Worm (Caenorhabditis elegans) whole organism, young adult: ENCODE results near the gene snf-9.

ENCODE experiments used
- B0019.2 ChIP-seq: fragments of 200-800 bp; sonication (Bioruptor generic); conservative IDR thresholded peaks from 2 replicates; pipeline ENCODE4 v1.3.6; 2022; ENCODE audit warnings: missing genetic modification reagents, missing genetic modification characterization, missing compliant biosample characterization
- B0336.3 ChIP-seq: fragments of 200-800 bp; sonication (Bioruptor generic); IDR thresholded peaks from 2 replicates; pipeline ENCODE4 v1.3.6; 2022; ENCODE audit warnings: missing genetic modification characterization, missing compliant biosample characterization
- F10E7.11 ChIP-seq: sonication (generic microtip); optimal IDR thresholded peaks from 2 replicates; lab custom pipeline; 2017; ENCODE audit warnings: mild to moderate bottlenecking, missing genetic modification characterization, moderate library complexity, missing compliant biosample characterization
- F52B5.7 ChIP-seq: sonication (generic microtip); optimal IDR thresholded peaks from 2 replicates; lab custom pipeline; 2016; ENCODE audit warnings: mild to moderate bottlenecking, missing genetic modification characterization, missing compliant biosample characterization
- F57A8.1 ChIP-seq: fragments of 200-800 bp; sonication (Bioruptor generic); optimal IDR thresholded peaks from 2 replicates; lab custom pipeline; 2018; ENCODE audit warnings: mild to moderate bottlenecking, missing genetic modification characterization, moderate library complexity, missing compliant biosample characterization
- F57C9.4 ChIP-seq: sonication (generic microtip); optimal IDR thresholded peaks from 2 replicates; lab custom pipeline; 2017; ENCODE audit warnings: mild to moderate bottlenecking, missing genetic modification characterization, missing compliant biosample characterization
- Y53G8AR.9 ChIP-seq: fragments of 200-800 bp; sonication (Bioruptor generic); conservative IDR thresholded peaks from 2 replicates; pipeline ENCODE4 v1.3.6; 2022; ENCODE audit warnings: missing genetic modification reagents, missing genetic modification characterization, missing compliant biosample characterization
- Y79H2A.3 ChIP-seq: fragments of 200-800 bp; sonication (Bioruptor generic); conservative IDR thresholded peaks from 2 replicates; pipeline ENCODE4 v1.3.6; 2022; ENCODE audit warnings: missing genetic modification reagents, missing genetic modification characterization, missing compliant biosample characterization
- Y95B8A.8 ChIP-seq: fragments of 200-800 bp; sonication (Bioruptor generic); IDR thresholded peaks from 2 replicates; pipeline ENCODE4 v1.3.6; 2022; ENCODE audit warnings: missing genetic modification reagents, missing genetic modification characterization, missing compliant biosample characterization
- akir-1 ChIP-seq: fragments of 200-800 bp; sonication (Bioruptor generic); optimal IDR thresholded peaks from 2 replicates; lab custom pipeline; 2018; ENCODE audit warnings: mild to moderate bottlenecking, missing genetic modification characterization, moderate library complexity, missing compliant biosample characterization
- athp-1 ChIP-seq: sonication (generic microtip); optimal IDR thresholded peaks from 2 replicates; lab custom pipeline; 2017; ENCODE audit warnings: mild to moderate bottlenecking, missing genetic modification characterization, missing compliant biosample characterization
- bed-1 ChIP-seq: fragments of 200-800 bp; sonication (Bioruptor generic); IDR thresholded peaks from 2 replicates; pipeline ENCODE4 v1.3.6; 2022; ENCODE audit warnings: missing genetic modification reagents, missing genetic modification characterization, missing compliant biosample characterization
- cebp-2 ChIP-seq: fragments of 200-800 bp; sonication (Bioruptor generic); IDR thresholded peaks from 2 replicates; pipeline ENCODE4 v1.3.6; 2022; ENCODE audit warnings: missing genetic modification characterization, missing compliant biosample characterization
- ceh-40 ChIP-seq: fragments of 200-800 bp; sonication (Bioruptor generic); IDR thresholded peaks from 2 replicates; pipeline ENCODE4 v1.3.6; 2022; ENCODE audit warnings: missing genetic modification characterization, missing compliant biosample characterization
- ceh-91 ChIP-seq: fragments of 200-800 bp; sonication (Bioruptor generic); IDR thresholded peaks from 2 replicates; pipeline ENCODE4 v1.3.6; 2022; ENCODE audit warnings: missing genetic modification reagents, missing genetic modification characterization, missing compliant biosample characterization
- chd-7 ChIP-seq: sonication (generic microtip); optimal IDR thresholded peaks from 2 replicates; lab custom pipeline; 2016; ENCODE audit warnings: mild to moderate bottlenecking, missing genetic modification characterization, moderate library complexity, missing compliant biosample characterization
- die-1 ChIP-seq: sonication (generic microtip); optimal IDR thresholded peaks from 2 replicates; lab custom pipeline; 2016; ENCODE audit warnings: missing genotype, mild to moderate bottlenecking, missing genetic modification characterization, missing compliant biosample characterization
- dpl-1 ChIP-seq: fragments of 150-350 bp; optimal IDR thresholded peaks from 2 replicates; lab custom pipeline; 2014; ENCODE audit warnings: missing biosample characterization, missing genetic modification reagents, missing genetic modification characterization
- egl-18 ChIP-seq: fragments of 200-800 bp; sonication (Bioruptor generic); IDR thresholded peaks from 2 replicates; pipeline ENCODE4 v1.3.6; 2022; ENCODE audit warnings: missing genetic modification reagents, missing genetic modification characterization, missing compliant biosample characterization
- egl-44 ChIP-seq: fragments of 200-800 bp; sonication (Bioruptor generic); IDR thresholded peaks from 2 replicates; pipeline ENCODE4 v1.3.6; 2022; ENCODE audit warnings: missing genetic modification reagents, missing genetic modification characterization, missing compliant biosample characterization
- ets-4 ChIP-seq: fragments of 200-800 bp; sonication (Bioruptor generic); optimal IDR thresholded peaks from 2 replicates; lab custom pipeline; 2018; ENCODE audit warnings: mild to moderate bottlenecking, missing genetic modification characterization, missing compliant biosample characterization
- fkh-3 ChIP-seq: sonication (generic microtip); optimal IDR thresholded peaks from 2 replicates; lab custom pipeline; 2016; ENCODE audit warnings: mild to moderate bottlenecking, missing genetic modification characterization, missing compliant biosample characterization
- gei-17 ChIP-seq: fragments of 200-800 bp; sonication (Bioruptor generic); optimal IDR thresholded peaks from 2 replicates; lab custom pipeline; 2018; ENCODE audit warnings: mild to moderate bottlenecking, missing genetic modification characterization, missing compliant biosample characterization
- him-1 ChIP-seq: sonication (generic microtip); optimal IDR thresholded peaks from 2 replicates; lab custom pipeline; 2016; ENCODE audit warnings: missing genotype, missing genetic modification reagents, missing genetic modification characterization, missing compliant biosample characterization
- hlh-26 ChIP-seq: fragments of 200-800 bp; sonication (Bioruptor generic); conservative IDR thresholded peaks from 2 replicates; pipeline ENCODE4 v1.3.6; 2022; ENCODE audit warnings: missing genetic modification reagents, missing genetic modification characterization, missing compliant biosample characterization
- hmg-1.2 ChIP-seq: fragments of 200-800 bp; sonication (Bioruptor generic); IDR thresholded peaks from 2 replicates; pipeline ENCODE4 v1.3.6; 2022; ENCODE audit warnings: missing genetic modification reagents, missing genetic modification characterization, missing compliant biosample characterization
- hsf-1 ChIP-seq: fragments of 200-800 bp; sonication (Bioruptor generic); IDR thresholded peaks from 2 replicates; pipeline ENCODE4 v1.3.6; 2022; ENCODE audit warnings: missing genetic modification reagents, missing genetic modification characterization, missing compliant biosample characterization
- lin-26 ChIP-seq: fragments of 200-800 bp; sonication (Bioruptor generic); IDR thresholded peaks from 2 replicates; pipeline ENCODE4 v1.3.6; 2022; ENCODE audit warnings: missing genetic modification reagents, missing genetic modification characterization, missing compliant biosample characterization
- lin-40 ChIP-seq: sonication (generic microtip); optimal IDR thresholded peaks from 2 replicates; lab custom pipeline; 2016; ENCODE audit warnings: missing genetic modification characterization, mild to moderate bottlenecking, missing compliant biosample characterization, missing genotype, missing genetic modification reagents
- madf-10 ChIP-seq: sonication (generic microtip); optimal IDR thresholded peaks from 2 replicates; lab custom pipeline; 2016; ENCODE audit warnings: mild to moderate bottlenecking, missing genetic modification characterization, missing compliant biosample characterization
- nhr-80 ChIP-seq: sonication (generic microtip); optimal IDR thresholded peaks from 2 replicates; lab custom pipeline; 2016; ENCODE audit warnings: missing genetic modification characterization, missing compliant biosample characterization
- pbrm-1 ChIP-seq: fragments of 200-800 bp; sonication (Bioruptor generic); IDR thresholded peaks from 2 replicates; pipeline ENCODE4 v1.3.6; 2022; ENCODE audit warnings: missing genetic modification reagents, missing genetic modification characterization, missing compliant biosample characterization
- sdz-38 ChIP-seq: sonication (generic microtip); optimal IDR thresholded peaks from 2 replicates; lab custom pipeline; 2016; ENCODE audit warnings: missing genotype, missing genetic modification characterization, missing compliant biosample characterization
- snpc-1.1 ChIP-seq: sonication (generic microtip); optimal IDR thresholded peaks from 2 replicates; lab custom pipeline; 2017; ENCODE audit warnings: missing genetic modification characterization, mild to moderate bottlenecking, missing compliant biosample characterization, antibody characterized with exemption, moderate library complexity, missing genotype, missing genetic modification reagents; ENCODE audit not compliant: insufficient read depth
- snpc-1.3 ChIP-seq: sonication (generic microtip); optimal IDR thresholded peaks from 2 replicates; lab custom pipeline; 2017; ENCODE audit warnings: missing genetic modification characterization, mild to moderate bottlenecking, missing compliant biosample characterization, antibody characterized with exemption, moderate library complexity, missing genotype, missing genetic modification reagents; ENCODE audit not compliant: insufficient read depth
- snpc-4 ChIP-seq, 5 experiments: fragments of 150-350 bp in 1 of 5; sonication (generic microtip) in 4 of 5; optimal IDR thresholded peaks; 2 replicates each; lab custom pipeline; 2014 to 2018; ENCODE audit warnings: missing genetic modification characterization in 5 of 5, missing biosample characterization in 3 of 5, antibody characterized with exemption in 2 of 5, mild to moderate bottlenecking in 2 of 5, missing compliant biosample characterization in 2 of 5, missing genotype in 2 of 5, moderate library complexity in 2 of 5, missing genetic modification reagents in 1 of 5
- sptf-2 ChIP-seq: fragments of 200-800 bp; sonication (Bioruptor generic); optimal IDR thresholded peaks from 2 replicates; lab custom pipeline; 2018; ENCODE audit warnings: mild to moderate bottlenecking, missing genetic modification characterization, missing compliant biosample characterization
- unc-130 ChIP-seq: sonication (generic microtip); optimal IDR thresholded peaks from 2 replicates; lab custom pipeline; 2016; ENCODE audit warnings: missing genetic modification reagents, missing genetic modification characterization, missing compliant biosample characterization
- xnd-1 ChIP-seq: sonication (generic microtip); optimal IDR thresholded peaks from 2 replicates; lab custom pipeline; 2016; ENCODE audit warnings: missing genotype, missing genetic modification reagents, missing genetic modification characterization, missing compliant biosample characterization
- zfh-2 ChIP-seq: fragments of 200-800 bp; sonication (Bioruptor generic); conservative IDR thresholded peaks from 2 replicates; pipeline ENCODE4 v1.3.6; 2022; ENCODE audit warnings: missing genetic modification reagents, missing genetic modification characterization, missing compliant biosample characterization
- ztf-18 ChIP-seq: sonication (generic microtip); optimal IDR thresholded peaks from 2 replicates; lab custom pipeline; 2016; ENCODE audit warnings: missing genotype, mild to moderate bottlenecking, missing genetic modification characterization, missing compliant biosample characterization
- ztf-22 ChIP-seq: fragments of 200-800 bp; sonication (Bioruptor generic); optimal IDR thresholded peaks from 2 replicates; lab custom pipeline; 2018; ENCODE audit warnings: mild to moderate bottlenecking, missing genetic modification characterization, moderate library complexity, missing compliant biosample characterization
- ztf-28 ChIP-seq: fragments of 200-800 bp; sonication (Bioruptor generic); IDR thresholded peaks from 2 replicates; pipeline ENCODE4 v1.3.6; 2022; ENCODE audit warnings: missing genetic modification reagents, missing genetic modification characterization, missing compliant biosample characterization
- ztf-3 ChIP-seq: fragments of 200-800 bp; sonication (Bioruptor generic); optimal IDR thresholded peaks from 2 replicates; lab custom pipeline; 2018; ENCODE audit warnings: mild to moderate bottlenecking, missing genetic modification characterization, missing compliant biosample characterization
- ztf-6 ChIP-seq: fragments of 200-800 bp; sonication (Bioruptor generic); IDR thresholded peaks from 2 replicates; pipeline ENCODE4 v1.3.6; 2022; ENCODE audit warnings: missing genetic modification reagents, missing genetic modification characterization, missing compliant biosample characterization

snf-9 gene

ce11 chrIV:17278861-17279591 lies 32.9 kb upstream of the snf-9 start, which contains the start of gene hsp-1 (continued):
- TF ChIP-seq ceh-91 (no peak), snpc-4 (GFP tag; optimal IDR thresholded peaks at IDR 0.05; lab: Kevin White, UChicago) (no peak), snpc-4 (tag; optimal IDR thresholded peaks at IDR 0.05; lab: Kevin White, UChicago) (peak in 1 of 4 experiments; percentile 33), dpl-1 (GFP tag; lab: Kevin White, UChicago) (no peak), gei-17 (GFP tag; lab: Kevin White, UChicago) (no peak), sdz-38 (no peak), hlh-26 (GFP tag; lab: Robert Waterston, UW) (no peak), lin-26 (no peak; the same call in 1 of the 2 replicates), Y95B8A.8 (GFP tag; lab: Robert Waterston, UW) (0 out of 2 replicates have a peak, but pooled peaks have one; percentile 66), nhr-80 (tag; lab: Kevin White, UChicago) (no peak), lin-40 (tag; lab: Kevin White, UChicago) (no peak), sptf-2 (no peak), snpc-1.1 (tag; lab: Kevin White, UChicago) (no peak), madf-10 (no peak), egl-44 (GFP tag; lab: Robert Waterston, UW) (peak; percentile 14; the same call in 1 of the 2 replicates), akir-1 (no peak), snpc-1.3 (tag; lab: Kevin White, UChicago) (no peak), F10E7.11 (tag; lab: Kevin White, UChicago) (no peak), fkh-3 (tag; lab: Kevin White, UChicago) (no peak), F57C9.4 (tag; lab: Kevin White, UChicago) (no peak), ets-4 (GFP tag; lab: Kevin White, UChicago) (no peak), unc-130 (GFP tag; lab: Kevin White, UChicago) (no peak), egl-18 (GFP tag; lab: Robert Waterston, UW) (no peak), bed-1 (no peak), ceh-40 (GFP tag; lab: Robert Waterston, UW) (peak; percentile 78; the same call in 1 of the 2 replicates), die-1 (tag; lab: Kevin White, UChicago) (no peak), F57A8.1 (GFP tag; lab: Kevin White, UChicago) (no peak), B0019.2 (GFP tag; lab: Robert Waterston, UW) (no peak), Y53G8AR.9 (GFP tag; lab: Robert Waterston, UW) (no peak), athp-1 (tag; lab: Kevin White, UChicago) (no peak), ztf-28 (GFP tag; lab: Robert Waterston, UW) (no peak), chd-7 (no peak), ztf-6 (no peak)

DNA sequence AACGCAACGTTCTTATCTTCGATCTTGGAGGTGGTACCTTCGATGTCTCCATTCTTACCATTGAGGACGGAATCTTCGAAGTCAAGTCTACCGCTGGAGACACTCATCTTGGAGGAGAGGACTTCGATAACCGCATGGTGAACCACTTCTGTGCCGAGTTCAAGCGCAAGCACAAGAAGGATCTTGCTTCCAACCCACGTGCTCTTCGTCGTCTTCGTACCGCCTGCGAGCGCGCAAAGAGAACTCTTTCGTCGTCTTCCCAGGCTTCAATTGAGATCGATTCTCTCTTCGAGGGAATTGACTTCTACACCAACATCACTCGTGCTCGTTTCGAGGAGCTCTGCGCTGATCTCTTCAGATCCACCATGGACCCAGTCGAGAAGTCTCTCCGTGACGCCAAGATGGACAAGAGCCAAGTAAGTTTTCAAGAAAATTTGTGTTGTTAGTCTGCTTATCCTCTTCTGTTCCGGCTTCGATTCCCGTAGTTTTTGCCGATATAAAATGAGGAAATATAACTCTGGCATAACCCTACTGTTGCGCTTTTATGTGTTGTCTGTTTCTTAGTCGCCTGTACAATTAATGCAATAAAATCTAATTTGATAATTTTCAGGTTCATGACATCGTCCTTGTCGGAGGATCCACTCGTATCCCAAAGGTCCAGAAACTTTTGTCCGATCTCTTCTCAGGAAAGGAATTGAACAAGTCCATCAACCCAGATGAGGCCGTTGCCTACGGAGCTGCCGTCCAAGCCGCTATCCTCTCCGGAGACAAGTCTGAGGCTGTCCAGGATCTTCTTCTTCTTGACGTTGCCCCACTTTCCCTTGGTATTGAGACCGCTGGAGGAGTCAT lies 32.1 kb upstream of the snf-9 start:
- peak; percentile 64 for TF ChIP-seq lin-26
- TF ChIP-seq B0336.3, result peak; percentile 61
- TF ChIP-seq hsf-1 (GFP tag; lab: Robert Waterston, UW), result peak; percentile 77
- TF ChIP-seq ceh-40 (GFP tag; lab: Robert Waterston, UW), result peak; percentile 53
- no peak for TF ChIP-seq F52B5.7 (tag; lab: Kevin White, UChicago)
- no peak for TF ChIP-seq xnd-1 (tag; lab: Kevin White, UChicago)
- peak; percentile 23 for TF ChIP-seq pbrm-1 (GFP tag; lab: Robert Waterston, UW)
- TF ChIP-seq Y79H2A.3 (GFP tag; lab: Robert Waterston, UW), result no peak
- TF ChIP-seq cebp-2 (GFP tag; lab: Robert Waterston, UW), result peak; percentile 22; the same call in 1 of the 2 replicates
- no peak for TF ChIP-seq hmg-1.2 (GFP tag; lab: Robert Waterston, UW)
- TF ChIP-seq zfh-2 (GFP tag; lab: Robert Waterston, UW), result peak; percentile 68
- TF ChIP-seq him-1 (tag; lab: Kevin White, UChicago), result no peak
- no peak for TF ChIP-seq madf-10
- TF ChIP-seq ztf-22 (GFP tag; lab: Kevin White, UChicago), result no peak
- peak; percentile 20 for TF ChIP-seq ztf-18
- no peak for TF ChIP-seq gei-17 (GFP tag; lab: Kevin White, UChicago)
- no peak for TF ChIP-seq ztf-3 (GFP tag; lab: Kevin White, UChicago)
